Worm (Caenorhabditis elegans) whole organism, L4/young adult: ENCODE results near the gene dohh-1.

ENCODE experiments used
- W03F9.2 ChIP-seq: fragments of 150-350 bp; optimal IDR thresholded peaks from 2 replicates; lab custom pipeline; 2014; ENCODE audit warnings: missing biosample characterization, missing genetic modification characterization
- dao-5 ChIP-seq: sonication (generic microtip); optimal IDR thresholded peaks from 2 replicates; lab custom pipeline; 2016; ENCODE audit warnings: missing genotype, missing genetic modification characterization, moderate library complexity, missing compliant biosample characterization
- him-1 ChIP-seq: sonication (generic microtip); optimal IDR thresholded peaks from 2 replicates; lab custom pipeline; 2016; ENCODE audit warnings: missing genotype, missing genetic modification reagents, missing genetic modification characterization, missing compliant biosample characterization

DNA sequence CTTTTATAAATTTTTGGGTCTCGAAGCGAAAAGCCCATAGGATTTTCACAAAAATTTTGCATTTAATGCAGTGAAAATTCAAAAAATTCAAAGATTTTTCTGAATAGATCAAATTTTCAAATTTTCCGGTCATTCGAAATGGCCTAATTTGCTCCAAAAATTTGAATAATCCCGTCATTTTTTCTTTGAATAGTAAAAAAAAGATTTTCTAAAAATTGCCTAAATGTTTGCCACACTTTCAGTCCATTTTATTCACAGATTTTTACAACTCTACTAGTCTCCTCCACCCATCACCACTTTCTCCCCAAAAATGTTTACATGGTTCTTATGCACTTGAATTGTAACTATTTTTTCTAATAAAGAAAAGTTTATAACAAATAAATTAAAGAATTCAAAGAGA is 45.8 kb upstream of the dohh-1 start:
- TF ChIP-seq him-1 (tag; lab: Kevin White, UChicago) (no peak), dao-5 (no peak), W03F9.2 (tag; lab: Kevin White, UChicago) (no peak)
